Worm (Caenorhabditis elegans) whole organism, L3 larva: ENCODE measurements around the gene Y16B4A.2.

Experiments used
- ceh-82 ChIP-seq: fragments of 150-350 bp; optimal IDR thresholded peaks from 2 replicates; lab custom pipeline; 2014; ENCODE audit warnings: missing biosample characterization, missing genetic modification characterization
- ceh-9 ChIP-seq: sonication (generic microtip); optimal IDR thresholded peaks from 2 replicates; lab custom pipeline; 2018; ENCODE audit warnings: missing biosample characterization, missing genetic modification characterization
- egl-5 ChIP-seq: fragments of 150-350 bp; optimal IDR thresholded peaks from 2 replicates; lab custom pipeline; 2017; ENCODE audit warnings: missing biosample characterization, missing genetic modification reagents, missing genetic modification characterization, inconsistent platforms
- elt-3 ChIP-seq, 3 experiments: fragments of 150-350 bp in 1 of 3; sonication (generic microtip) in 2 of 3; optimal IDR thresholded peaks; 2 replicates in 2 of 3; 4 replicates in 1 of 3; lab custom pipeline; 2014 to 2017; ENCODE audit warnings: missing biosample characterization in 3 of 3, missing genetic modification characterization in 3 of 3
- mdl-1 ChIP-seq: fragments of 150-350 bp; optimal IDR thresholded peaks from 2 replicates; lab custom pipeline; 2014; ENCODE audit warnings: missing biosample characterization, missing genetic modification characterization
- skn-1 ChIP-seq: fragments of 150-350 bp; optimal IDR thresholded peaks from 2 replicates; lab custom pipeline; 2014; ENCODE audit warnings: missing biosample characterization, missing genetic modification characterization
- unc-62 ChIP-seq: fragments of 150-350 bp; sonication (generic microtip); optimal IDR thresholded peaks from 4 replicates; lab custom pipeline; 2014; ENCODE audit warnings: missing biosample characterization, missing genetic modification reagents, missing genetic modification characterization
- ztf-4 ChIP-seq: fragments of 150-350 bp; optimal IDR thresholded peaks from 2 replicates; lab custom pipeline; 2014; ENCODE audit warnings: missing biosample characterization, missing genetic modification characterization

- TF ChIP-seq unc-62 (no peak), ztf-4 (no peak), mdl-1 (tag; lab: Kevin White, UChicago) (no peak), skn-1 (no peak), egl-5 (tag; lab: Kevin White, UChicago) (no peak), ceh-9 (no peak), ceh-82 (tag; lab: Kevin White, UChicago) (no peak), elt-3 (tag; optimal IDR thresholded peaks at IDR 0.05; lab: Kevin White, UChicago) (no peak)
Observed at ce11 chrX:14736955-14737621, 34.6 kb downstream of the Y16B4A.2 start.
